Worm (Caenorhabditis elegans): ENCODE measurements around the gene F35G2.3.

F35G2.3 gene

ce11 chrIV:12208984-12209676, at the start of gene F35G2.3, which contains the start of gene marb-1:
F35G2.3 (plus strand) TSS chrIV:12209626.
marb-1 (minus strand) TSS chrIV:12209010.
- TF ChIP-seq mep-1 (tag; optimal IDR thresholded peaks at IDR 0.05) (peak; percentile 14), lin-13 (tag; optimal IDR thresholded peaks at IDR 0.05) (no peak), sem-2 (GFP tag; optimal IDR thresholded peaks at IDR 0.05) (no peak), nhr-76 (tag; optimal IDR thresholded peaks at IDR 0.05) (no peak), lsy-2 (tag; optimal IDR thresholded peaks at IDR 0.05) (peak; percentile 50)

- no peak for TF ChIP-seq ham-2 (GFP tag; optimal IDR thresholded peaks at IDR 0.05)
- no peak for TF ChIP-seq nhr-76 (tag; optimal IDR thresholded peaks at IDR 0.05)
- TF ChIP-seq blmp-1 (tag; optimal IDR thresholded peaks at IDR 0.05): no peak
- TF ChIP-seq lin-32 (GFP tag; optimal IDR thresholded peaks at IDR 0.05): no peak
- no peak for TF ChIP-seq bed-3 (GFP tag; optimal IDR thresholded peaks at IDR 0.05)
- no peak for TF ChIP-seq unc-120 (tag; optimal IDR thresholded peaks at IDR 0.05; ENCODE audit: poor library complexity, severe bottlenecking)
- no peak for TF ChIP-seq mep-1 (tag; optimal IDR thresholded peaks at IDR 0.05)
- TF ChIP-seq sem-2 (GFP tag; optimal IDR thresholded peaks at IDR 0.05): no peak
- no peak for TF ChIP-seq ces-1 (GFP tag; optimal IDR thresholded peaks at IDR 0.05)
- no peak for TF ChIP-seq hlh-1 (tag; optimal IDR thresholded peaks at IDR 0.05)
- TF ChIP-seq elt-3 (tag; optimal IDR thresholded peaks at IDR 0.05): no peak
- no peak for TF ChIP-seq lin-13 (tag; optimal IDR thresholded peaks at IDR 0.05)
- no peak for TF ChIP-seq nhr-28 (tag; optimal IDR thresholded peaks at IDR 0.05)
- no peak for TF ChIP-seq sptf-1 (tag; optimal IDR thresholded peaks at IDR 0.05)
- no peak for TF ChIP-seq flh-1 (GFP tag; optimal IDR thresholded peaks at IDR 0.05)
- TF ChIP-seq mls-2 (tag; optimal IDR thresholded peaks at IDR 0.05): no peak
- TF ChIP-seq unc-62 (GFP tag; optimal IDR thresholded peaks at IDR 0.05): no peak
- no peak for TF ChIP-seq lsy-2 (tag; optimal IDR thresholded peaks at IDR 0.05)
- TF ChIP-seq pha-4 (tag; optimal IDR thresholded peaks at IDR 0.05): no peak
- TF ChIP-seq drap-1 (GFP tag; optimal IDR thresholded peaks at IDR 0.05): no peak
Measured at ce11 chrIV:12160421-12160820, 49.0 kb upstream of the F35G2.3 start.

- TF ChIP-seq sem-2 (GFP tag; optimal IDR thresholded peaks at IDR 0.05) (no peak), snpc-4 (tag; optimal IDR thresholded peaks at IDR 0.05) (no peak), bed-3 (GFP tag; optimal IDR thresholded peaks at IDR 0.05) (no peak), ceh-83 (GFP tag; optimal IDR thresholded peaks at IDR 0.05) (no peak), mep-1 (tag; optimal IDR thresholded peaks at IDR 0.05) (no peak), lsy-2 (tag; optimal IDR thresholded peaks at IDR 0.05) (no peak), nhr-12 (tag; optimal IDR thresholded peaks at IDR 0.05) (no peak), unc-120 (tag; optimal IDR thresholded peaks at IDR 0.05; ENCODE audit: poor library complexity, severe bottlenecking) (no peak), nhr-76 (tag; optimal IDR thresholded peaks at IDR 0.05) (no peak), drap-1 (GFP tag; optimal IDR thresholded peaks at IDR 0.05) (no peak), ces-1 (GFP tag; optimal IDR thresholded peaks at IDR 0.05) (no peak), elt-3 (tag; optimal IDR thresholded peaks at IDR 0.05) (no peak), mls-2 (tag; optimal IDR thresholded peaks at IDR 0.05) (no peak), ceh-43 (GFP tag; optimal IDR thresholded peaks at IDR 0.05) (no peak), unc-62 (GFP tag; optimal IDR thresholded peaks at IDR 0.05) (no peak), lin-32 (GFP tag; optimal IDR thresholded peaks at IDR 0.05) (no peak), sptf-1 (tag; optimal IDR thresholded peaks at IDR 0.05) (no peak), pha-4 (tag; optimal IDR thresholded peaks at IDR 0.05) (no peak), zip-8 (tag; optimal IDR thresholded peaks at IDR 0.05) (no peak), lin-13 (tag; optimal IDR thresholded peaks at IDR 0.05) (no peak)
Measured at ce11 chrIV:12162732-12163131, 46.7 kb upstream of the F35G2.3 start.

ce11 chrIV:12165432-12166078, 43.9 kb upstream of the F35G2.3 start:
- TF ChIP-seq unc-120 (tag; optimal IDR thresholded peaks at IDR 0.05; ENCODE audit: poor library complexity, severe bottlenecking) (no peak), mep-1 (tag; optimal IDR thresholded peaks at IDR 0.05) (no peak), M03D4.4 (tag; optimal IDR thresholded peaks at IDR 0.05) (no peak), nhr-12 (tag; optimal IDR thresholded peaks at IDR 0.05) (no peak), nhr-76 (tag; optimal IDR thresholded peaks at IDR 0.05) (no peak), blmp-1 (tag; optimal IDR thresholded peaks at IDR 0.05) (no peak), lsy-2 (tag; optimal IDR thresholded peaks at IDR 0.05) (no peak), flh-1 (GFP tag; optimal IDR thresholded peaks at IDR 0.05) (no peak), ceh-43 (GFP tag; optimal IDR thresholded peaks at IDR 0.05) (no peak), elt-3 (tag; optimal IDR thresholded peaks at IDR 0.05) (no peak), nhr-2 (tag; optimal IDR thresholded peaks at IDR 0.05) (no peak), unc-62 (GFP tag; optimal IDR thresholded peaks at IDR 0.05) (no peak), nhr-28 (tag; optimal IDR thresholded peaks at IDR 0.05) (no peak), lin-32 (GFP tag; optimal IDR thresholded peaks at IDR 0.05) (no peak), mab-5 (tag; optimal IDR thresholded peaks at IDR 0.05) (no peak), tbx-8 (GFP tag; optimal IDR thresholded peaks at IDR 0.05) (no peak), drap-1 (GFP tag; optimal IDR thresholded peaks at IDR 0.05) (no peak), sem-2 (GFP tag; optimal IDR thresholded peaks at IDR 0.05) (no peak)

Data from whole organism, mixed stage, embryonic.